Worm (Caenorhabditis elegans) whole organism, mixed stage, embryonic: Measurements from ENCODE around the gene B0496.1.

ENCODE experiments used
- M03D4.4 ChIP-seq: sonication (generic microtip); optimal IDR thresholded peaks from 2 replicates; lab custom pipeline; 2017; ENCODE audit warnings: mild to moderate bottlenecking, missing genetic modification characterization, missing compliant biosample characterization
- hlh-1 ChIP-seq: fragments of 150-350 bp; optimal IDR thresholded peaks from 2 replicates; lab custom pipeline; 2014; ENCODE audit warnings: missing biosample characterization, missing genetic modification reagents, missing genetic modification characterization
- lin-13 ChIP-seq: fragments of 150-350 bp; optimal IDR thresholded peaks from 2 replicates; lab custom pipeline; 2014; ENCODE audit warnings: missing biosample characterization, missing genetic modification characterization
- lsy-2 ChIP-seq: fragments of 150-350 bp; optimal IDR thresholded peaks from 2 replicates; lab custom pipeline; 2014; ENCODE audit warnings: missing biosample characterization, missing genetic modification characterization
- mep-1 ChIP-seq: fragments of 150-350 bp; optimal IDR thresholded peaks from 2 replicates; lab custom pipeline; 2017; ENCODE audit warnings: missing biosample characterization, missing genetic modification reagents, missing genetic modification characterization, inconsistent platforms
- nhr-12 ChIP-seq: fragments of 150-350 bp; optimal IDR thresholded peaks from 2 replicates; lab custom pipeline; 2014; ENCODE audit warnings: missing biosample characterization, missing genetic modification characterization
- nhr-237 ChIP-seq: fragments of 150-350 bp; optimal IDR thresholded peaks from 2 replicates; lab custom pipeline; 2014; ENCODE audit warnings: missing biosample characterization, missing genetic modification characterization
- nhr-28 ChIP-seq: fragments of 150-350 bp; optimal IDR thresholded peaks from 2 replicates; lab custom pipeline; 2014; ENCODE audit warnings: missing biosample characterization, missing genetic modification characterization
- snpc-4 ChIP-seq: fragments of 150-350 bp; optimal IDR thresholded peaks from 2 replicates; lab custom pipeline; 2014; ENCODE audit warnings: missing biosample characterization, missing genetic modification characterization
- unc-39 ChIP-seq: fragments of 150-350 bp; optimal IDR thresholded peaks from 2 replicates; lab custom pipeline; 2014; ENCODE audit warnings: missing biosample characterization, missing genetic modification characterization
- unc-62 ChIP-seq: fragments of 150-350 bp; optimal IDR thresholded peaks from 2 replicates; lab custom pipeline; 2014; ENCODE audit warnings: missing biosample characterization, missing genetic modification reagents, missing genetic modification characterization
- zip-8 ChIP-seq: fragments of 150-350 bp; optimal IDR thresholded peaks from 2 replicates; lab custom pipeline; 2014; ENCODE audit warnings: missing biosample characterization, missing genetic modification characterization

- TF ChIP-seq unc-39 (no peak), lin-13 (tag; lab: Kevin White, UChicago) (no peak), snpc-4 (no peak), hlh-1 (tag; lab: Kevin White, UChicago) (no peak), nhr-28 (tag; lab: Kevin White, UChicago) (no peak), unc-62 (GFP tag; lab: Kevin White, UChicago) (no peak), M03D4.4 (tag; lab: Kevin White, UChicago) (no peak), lsy-2 (tag; lab: Kevin White, UChicago) (no peak), mep-1 (tag; lab: Kevin White, UChicago) (no peak), zip-8 (tag; lab: Kevin White, UChicago) (no peak), nhr-237 (no peak), nhr-12 (tag; lab: Kevin White, UChicago) (no peak)
Observed at ce11 chrIV:7474826-7475225, 28.7 kb downstream of the B0496.1 start, which contains the start of gene slc-25A18.2.
